Fruit fly (Drosophila melanogaster) whole organism, pupa: ENCODE measurements around the gene CG45084.

Source experiments
- CG12605 ChIP-seq: fragments of 200-800 bp; sonication (Bioruptor generic); IDR thresholded peaks from 2 replicates; pipeline ENCODE4 v1.3.6; 2022; ENCODE audit warnings: missing biosample characterization, missing genetic modification characterization
- CG15710 ChIP-seq: fragments of 200-800 bp; sonication (Bioruptor generic); optimal IDR thresholded peaks from 2 replicates; lab custom pipeline; 2018; ENCODE audit warnings: missing biosample characterization, mild to moderate bottlenecking, missing genetic modification characterization, moderate library complexity
- CG4496 ChIP-seq: fragments of 200-800 bp; sonication (Bioruptor generic); IDR thresholded peaks from 3 replicates; pipeline ENCODE4 v1.3.6; 2022; ENCODE audit warnings: missing biosample characterization, missing genetic modification characterization
- CG8301 ChIP-seq: fragments of 200-800 bp; sonication (Bioruptor generic); optimal IDR thresholded peaks from 2 replicates; lab custom pipeline; 2018; ENCODE audit warnings: missing biosample characterization, mild to moderate bottlenecking, missing genetic modification characterization
- CG9948 ChIP-seq: fragments of 200-800 bp; sonication (Bioruptor generic); optimal IDR thresholded peaks from 2 replicates; lab custom pipeline; 2018; ENCODE audit warnings: missing biosample characterization, mild to moderate bottlenecking, missing genetic modification characterization, moderate library complexity
- EcR ChIP-seq: fragments of 200-800 bp; sonication (Bioruptor generic); optimal IDR thresholded peaks from 3 replicates; lab custom pipeline; 2019; ENCODE audit warnings: missing biosample characterization, missing genetic modification characterization, mild to moderate bottlenecking, moderate library complexity, missing genetic modification reagents

- TF ChIP-seq EcR (GFP tag; lab: Kevin White, UChicago) (no peak), CG12605 (no peak), CG4496 (GFP tag; lab: Robert Waterston, UW) (no peak), CG9948 (no peak), CG15710 (no peak), CG8301 (tag; lab: Kevin White, UChicago) (no peak)
These were observed 1.6 kb upstream of the CG45084 start for dm6 chr2L:16040255-16040654.
